ENCODE assay signal across 2 fruit fly cellular contexts in genomic region chr2L:8030102-8030501, dm6.
TF ChIP-seq lines count a peak whose summit lies in the region.

No protein-coding gene starts in this region.

- TF ChIP-seq CTCF in whole organism, embryonic (GFP tag; optimal IDR thresholded peaks at IDR 0.05; lab: Kevin White, UChicago) = no peak

TF ChIP-seq in whole organism, embryonic, 481 proteins besides CTCF, POLR2A, EP300 and RAD21 (continues in another document):
- TF ChIP-seq corto (GFP tag; optimal IDR thresholded peaks at IDR 0.05; lab: Kevin White, UChicago) (no peak), CG12155 (GFP tag; optimal IDR thresholded peaks at IDR 0.05; lab: Kevin White, UChicago) (peak; percentile 95), CG10462 (GFP tag; optimal IDR thresholded peaks at IDR 0.05; lab: Kevin White, UChicago) (no peak), Scr (GFP tag; IDR thresholded peaks at IDR 0.05; lab: Robert Waterston, UW; ENCODE audit: partially characterized antibody) (peak; percentile 59), Bdp1 (GFP tag; optimal IDR thresholded peaks at IDR 0.05; lab: Kevin White, UChicago) (no peak), CG1832 (GFP tag; optimal IDR thresholded peaks at IDR 0.05; lab: Kevin White, UChicago) (no peak), luna (GFP tag; optimal IDR thresholded peaks at IDR 0.05; lab: Kevin White, UChicago) (no peak), Sox102F (GFP tag; optimal IDR thresholded peaks at IDR 0.05; lab: Kevin White, UChicago) (no peak), stc (GFP tag; IDR thresholded peaks at IDR 0.05; lab: Robert Waterston, UW) (peak; percentile 34; the same call in 1 of the 2 replicates), unc-4 (GFP tag; IDR thresholded peaks at IDR 0.05; lab: Robert Waterston, UW; ENCODE audit: partially characterized antibody) (peak; percentile 37), chm (GFP tag; IDR thresholded peaks at IDR 0.05; lab: Robert Waterston, UW) (no peak), CG10321 (GFP tag; IDR thresholded peaks at IDR 0.05; lab: Robert Waterston, UW) (no peak), Bgb (GFP tag; IDR thresholded peaks at IDR 0.05; lab: Robert Waterston, UW; ENCODE audit: partially characterized antibody) (no peak), mld (GFP tag; IDR thresholded peaks at IDR 0.05; lab: Robert Waterston, UW; ENCODE audit: partially characterized antibody) (no peak), pita (GFP tag; optimal IDR thresholded peaks at IDR 0.05; lab: Kevin White, UChicago) (no peak), gce (GFP tag; IDR thresholded peaks at IDR 0.05; lab: Robert Waterston, UW) (no peak), B-H1 (GFP tag; IDR thresholded peaks at IDR 0.05; lab: Robert Waterston, UW) (no peak), yki (optimal IDR thresholded peaks at IDR 0.05; lab: Kevin White, UChicago) (no peak), Sry-δ (GFP tag; optimal IDR thresholded peaks at IDR 0.05; lab: Kevin White, UChicago) (peak; percentile 58), Hmr (GFP tag; optimal IDR thresholded peaks at IDR 0.05; lab: Kevin White, UChicago) (no peak), Side (GFP tag; optimal IDR thresholded peaks at IDR 0.05; lab: Kevin White, UChicago) (no peak), CG32767 (GFP tag; IDR thresholded peaks at IDR 0.05; lab: Robert Waterston, UW) (no peak), kah (GFP tag; optimal IDR thresholded peaks at IDR 0.05; lab: Kevin White, UChicago) (no peak), Med (GFP tag; lab: Kevin White, UChicago) (peak; percentile 62), CG9932 (GFP tag; IDR thresholded peaks at IDR 0.05; lab: Robert Waterston, UW) (peak; percentile 15; the same call in 1 of the 2 replicates), D19B (GFP tag; optimal IDR thresholded peaks at IDR 0.05; lab: Kevin White, UChicago) (no peak), MBD-R2 (GFP tag; IDR thresholded peaks at IDR 0.05; lab: Robert Waterston, UW) (no peak), pb (GFP tag; optimal IDR thresholded peaks at IDR 0.05; lab: Kevin White, UChicago) (no peak), vvl (GFP tag; IDR thresholded peaks at IDR 0.05; lab: Robert Waterston, UW) (no peak; the same call in 1 of the 2 replicates), Dll (GFP tag; IDR thresholded peaks at IDR 0.05; lab: Robert Waterston, UW; ENCODE audit: partially characterized antibody) (peak; percentile 28; the same call in 1 of the 4 replicates), knrl (GFP tag; IDR thresholded peaks at IDR 0.05; lab: Robert Waterston, UW; ENCODE audit: partially characterized antibody) (peak; percentile 17; the same call in 1 of the 3 replicates), p53 (GFP tag; optimal IDR thresholded peaks at IDR 0.05; lab: Kevin White, UChicago) (no peak), CG31224 (GFP tag; IDR thresholded peaks at IDR 0.05; lab: Robert Waterston, UW) (no peak), bbx (GFP tag; IDR thresholded peaks at IDR 0.05; lab: Robert Waterston, UW; ENCODE audit: partially characterized antibody) (0 out of 2 replicates have a peak, but pooled peaks have one; percentile 20), jing (GFP tag; optimal IDR thresholded peaks at IDR 0.05; lab: Kevin White, UChicago) (no peak), amos (GFP tag; IDR thresholded peaks at IDR 0.05; lab: Robert Waterston, UW; ENCODE audit: partially characterized antibody) (peak; percentile 43; the same call in 1 of the 2 replicates), CG32532 (GFP tag; IDR thresholded peaks at IDR 0.05; lab: Robert Waterston, UW) (no peak), pfk (GFP tag; optimal IDR thresholded peaks at IDR 0.05; lab: Kevin White, UChicago) (no peak), ash1 (GFP tag; optimal IDR thresholded peaks at IDR 0.05; lab: Kevin White, UChicago) (no peak), cg (GFP tag; optimal IDR thresholded peaks at IDR 0.05; lab: Kevin White, UChicago) (no peak), CG15479 (GFP tag; optimal IDR thresholded peaks at IDR 0.05; lab: Kevin White, UChicago) (no peak), CG4328 (GFP tag; optimal IDR thresholded peaks at IDR 0.05; lab: Kevin White, UChicago) (no peak), CG13287 (GFP tag; IDR thresholded peaks at IDR 0.05; lab: Robert Waterston, UW; ENCODE audit: partially characterized antibody) (peak; percentile 40), bowl (GFP tag; IDR thresholded peaks at IDR 0.05; lab: Robert Waterston, UW) (no peak)

TF ChIP-seq in whole organism, prepupa, 60 proteins besides CTCF, POLR2A, EP300 and RAD21:
- TF ChIP-seq Hr4 (GFP tag; optimal IDR thresholded peaks at IDR 0.05; lab: Kevin White, UChicago) = peak; percentile 25
- TF ChIP-seq CG6854 (GFP tag; optimal IDR thresholded peaks at IDR 0.05; lab: Kevin White, UChicago) = no peak
TF ChIP-seq in whole organism, prepupa: peak in this region for 1.
